Worm (Caenorhabditis elegans): ENCODE results near the gene F21C10.10.

DNA sequence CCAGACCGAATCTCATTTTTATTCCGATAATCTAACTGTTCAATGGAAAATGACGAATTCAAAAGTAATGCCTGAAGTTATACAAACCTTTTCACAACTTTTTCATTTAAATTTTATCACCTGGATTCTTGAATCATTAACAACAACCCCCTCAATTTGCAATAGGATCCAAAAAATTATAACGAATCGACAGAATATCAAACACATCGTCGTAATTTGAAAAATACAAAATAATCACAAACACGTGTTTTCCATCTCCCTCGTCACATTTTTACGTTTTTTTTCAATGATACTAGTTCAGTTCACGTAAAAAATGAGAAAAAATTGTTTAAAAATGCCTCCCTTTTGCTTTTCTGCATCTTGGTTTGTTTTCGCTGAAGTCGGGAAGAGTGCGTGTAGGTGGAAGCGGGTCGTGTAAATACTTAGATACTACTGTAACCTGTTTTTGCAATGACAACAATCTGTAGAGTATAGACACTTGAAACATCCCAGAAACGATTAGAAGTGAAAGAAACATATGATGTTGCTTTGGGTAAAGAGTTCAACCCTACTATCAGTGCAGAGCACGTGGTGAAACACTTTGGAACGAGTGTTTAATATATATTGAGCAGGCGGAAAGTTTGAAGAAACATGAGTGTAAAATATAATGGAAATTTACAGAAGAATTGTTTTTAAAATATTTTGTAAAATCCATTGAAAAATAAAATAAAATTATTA lies 22.6 kb upstream of the F21C10.10 start, which contains the start of gene oac-50:
- TF ChIP-seq W03F9.2 (tag; optimal IDR thresholded peaks at IDR 0.05) (no peak), him-1 (tag; optimal IDR thresholded peaks at IDR 0.05) (no peak)

Measured in whole organism, L4/young adult.